Worm (Caenorhabditis elegans) whole organism, young adult: ENCODE measurements around the gene R01E6.5.

ENCODE experiments used
- C17E4.6 ChIP-seq: fragments of 200-800 bp; sonication (Bioruptor generic); IDR thresholded peaks from 2 replicates; pipeline ENCODE4 v1.3.6; 2022; ENCODE audit warnings: missing genetic modification reagents, missing genetic modification characterization, missing compliant biosample characterization
- F10E7.11 ChIP-seq: sonication (generic microtip); optimal IDR thresholded peaks from 2 replicates; lab custom pipeline; 2017; ENCODE audit warnings: mild to moderate bottlenecking, missing genetic modification characterization, moderate library complexity, missing compliant biosample characterization
- F22D6.2 ChIP-seq: sonication (generic microtip); optimal IDR thresholded peaks from 2 replicates; lab custom pipeline; 2016; ENCODE audit warnings: mild to moderate bottlenecking, missing genetic modification characterization, missing compliant biosample characterization
- F23B12.7 ChIP-seq: sonication (generic microtip); optimal IDR thresholded peaks from 2 replicates; lab custom pipeline; 2017; ENCODE audit warnings: missing genetic modification characterization, mild to moderate bottlenecking, missing compliant biosample characterization, antibody characterized with exemption, moderate library complexity; ENCODE audit not compliant: insufficient read depth
- F33H1.4 ChIP-seq: fragments of 200-800 bp; sonication (Bioruptor generic); IDR thresholded peaks from 2 replicates; pipeline ENCODE4 v1.3.6; 2022; ENCODE audit warnings: missing genetic modification reagents, missing genetic modification characterization, missing compliant biosample characterization
- F37B4.10 ChIP-seq: fragments of 200-800 bp; sonication (Bioruptor generic); IDR thresholded peaks from 2 replicates; pipeline ENCODE4 v1.3.6; 2022; ENCODE audit warnings: missing genetic modification characterization, missing compliant biosample characterization
- F55B11.4 ChIP-seq: sonication (generic microtip); optimal IDR thresholded peaks from 2 replicates; lab custom pipeline; 2016; ENCODE audit warnings: missing compliant biosample characterization, missing genetic modification characterization, borderline replicate concordance; ENCODE audit not compliant: insufficient read depth
- F57A8.1 ChIP-seq: fragments of 200-800 bp; sonication (Bioruptor generic); optimal IDR thresholded peaks from 2 replicates; lab custom pipeline; 2018; ENCODE audit warnings: mild to moderate bottlenecking, missing genetic modification characterization, moderate library complexity, missing compliant biosample characterization
- K12H6.12 ChIP-seq: fragments of 200-800 bp; sonication (Bioruptor generic); optimal IDR thresholded peaks from 2 replicates; lab custom pipeline; 2018; ENCODE audit warnings: mild to moderate bottlenecking, missing genetic modification characterization, missing compliant biosample characterization
- Y53G8AR.9 ChIP-seq: fragments of 200-800 bp; sonication (Bioruptor generic); conservative IDR thresholded peaks from 2 replicates; pipeline ENCODE4 v1.3.6; 2022; ENCODE audit warnings: missing genetic modification reagents, missing genetic modification characterization, missing compliant biosample characterization
- Y67H2A.10 ChIP-seq: fragments of 200-800 bp; sonication (Bioruptor generic); conservative IDR thresholded peaks from 2 replicates; pipeline ENCODE4 v1.3.6; 2022; ENCODE audit warnings: missing genetic modification reagents, missing genetic modification characterization, missing compliant biosample characterization
- ama-1 ChIP-seq, 3 experiments: fragments of 150-350 bp in 1 of 3; sonication (generic microtip) in 2 of 3; optimal IDR thresholded peaks; 2 replicates each; lab custom pipeline; 2014 to 2018; ENCODE audit warnings: missing biosample characterization in 2 of 3, missing genetic modification characterization in 2 of 3, missing genetic modification reagents in 2 of 3
- aptf-3 ChIP-seq: fragments of 200-800 bp; sonication (Bioruptor generic); IDR thresholded peaks from 2 replicates; pipeline ENCODE4 v1.3.6; 2022; ENCODE audit warnings: missing genetic modification characterization, missing compliant biosample characterization
- atf-7 ChIP-seq: sonication (generic microtip); optimal IDR thresholded peaks from 2 replicates; lab custom pipeline; 2017; ENCODE audit warnings: mild to moderate bottlenecking, missing genetic modification characterization, missing compliant biosample characterization
- attf-3 ChIP-seq: fragments of 200-800 bp; sonication (Bioruptor generic); conservative IDR thresholded peaks from 2 replicates; pipeline ENCODE4 v1.3.6; 2022; ENCODE audit warnings: missing genetic modification reagents, missing genetic modification characterization, missing compliant biosample characterization
- attf-6 ChIP-seq: fragments of 200-800 bp; sonication (Bioruptor generic); IDR thresholded peaks from 2 replicates; pipeline ENCODE4 v1.3.6; 2022; ENCODE audit warnings: missing genetic modification reagents, missing genetic modification characterization, missing compliant biosample characterization
- bed-1 ChIP-seq: fragments of 200-800 bp; sonication (Bioruptor generic); IDR thresholded peaks from 2 replicates; pipeline ENCODE4 v1.3.6; 2022; ENCODE audit warnings: missing genetic modification reagents, missing genetic modification characterization, missing compliant biosample characterization
- bed-2 ChIP-seq: fragments of 200-800 bp; sonication (Bioruptor generic); IDR thresholded peaks from 2 replicates; pipeline ENCODE4 v1.3.6; 2022; ENCODE audit warnings: missing genetic modification reagents, missing genetic modification characterization, missing compliant biosample characterization
- ccch-3 ChIP-seq: fragments of 200-800 bp; sonication (Bioruptor generic); optimal IDR thresholded peaks from 2 replicates; lab custom pipeline; 2018; ENCODE audit warnings: mild to moderate bottlenecking, missing genetic modification characterization, missing compliant biosample characterization
- cebp-2 ChIP-seq: fragments of 200-800 bp; sonication (Bioruptor generic); IDR thresholded peaks from 2 replicates; pipeline ENCODE4 v1.3.6; 2022; ENCODE audit warnings: missing genetic modification characterization, missing compliant biosample characterization
- ceh-27 ChIP-seq: fragments of 200-800 bp; sonication (Bioruptor generic); optimal IDR thresholded peaks from 2 replicates; lab custom pipeline; 2018; ENCODE audit warnings: mild to moderate bottlenecking, missing genetic modification characterization, moderate library complexity, missing compliant biosample characterization
- ceh-79 ChIP-seq: sonication (generic microtip); optimal IDR thresholded peaks from 2 replicates; lab custom pipeline; 2017; ENCODE audit warnings: mild to moderate bottlenecking, missing genetic modification characterization, missing compliant biosample characterization
- dox-1 ChIP-seq: fragments of 200-800 bp; sonication (Bioruptor generic); IDR thresholded peaks from 2 replicates; pipeline ENCODE4 v1.3.6; 2022; ENCODE audit warnings: missing genetic modification reagents, missing genetic modification characterization, missing compliant biosample characterization
- ekl-4 ChIP-seq: fragments of 200-800 bp; sonication (Bioruptor generic); IDR thresholded peaks from 2 replicates; pipeline ENCODE4 v1.3.6; 2022; ENCODE audit warnings: missing genetic modification reagents, missing genetic modification characterization, missing compliant biosample characterization
- hlh-12 ChIP-seq: sonication (generic microtip); optimal IDR thresholded peaks from 2 replicates; lab custom pipeline; 2016; ENCODE audit warnings: missing genetic modification characterization, missing compliant biosample characterization
- hlh-26 ChIP-seq: fragments of 200-800 bp; sonication (Bioruptor generic); conservative IDR thresholded peaks from 2 replicates; pipeline ENCODE4 v1.3.6; 2022; ENCODE audit warnings: missing genetic modification reagents, missing genetic modification characterization, missing compliant biosample characterization
- hmg-20 ChIP-seq: fragments of 200-800 bp; sonication (Bioruptor generic); IDR thresholded peaks from 2 replicates; pipeline ENCODE4 v1.3.6; 2022; ENCODE audit warnings: missing genetic modification reagents, missing genetic modification characterization, missing compliant biosample characterization
- hsf-1 ChIP-seq: fragments of 200-800 bp; sonication (Bioruptor generic); IDR thresholded peaks from 2 replicates; pipeline ENCODE4 v1.3.6; 2022; ENCODE audit warnings: missing genetic modification reagents, missing genetic modification characterization, missing compliant biosample characterization
- lin-26 ChIP-seq: fragments of 200-800 bp; sonication (Bioruptor generic); IDR thresholded peaks from 2 replicates; pipeline ENCODE4 v1.3.6; 2022; ENCODE audit warnings: missing genetic modification reagents, missing genetic modification characterization, missing compliant biosample characterization
- lin-35 ChIP-seq, 3 experiments: fragments of 150-350 bp in 2 of 3; sonication (generic microtip) in 1 of 3; optimal IDR thresholded peaks; 2 replicates each; lab custom pipeline; 2014 to 2018; ENCODE audit warnings: missing biosample characterization in 3 of 3, missing genetic modification characterization in 3 of 3, missing genetic modification reagents in 3 of 3
- lsy-27 ChIP-seq: sonication (generic microtip); optimal IDR thresholded peaks from 2 replicates; lab custom pipeline; 2017; ENCODE audit warnings: missing genetic modification characterization, mild to moderate bottlenecking, missing compliant biosample characterization, antibody characterized with exemption, missing genotype, borderline replicate concordance; ENCODE audit not compliant: insufficient read depth
- madf-3 ChIP-seq: fragments of 200-800 bp; sonication (Bioruptor generic); IDR thresholded peaks from 2 replicates; pipeline ENCODE4 v1.3.6; 2022; ENCODE audit warnings: missing genetic modification reagents, missing genetic modification characterization, missing compliant biosample characterization
- madf-6 ChIP-seq: fragments of 200-800 bp; sonication (Bioruptor generic); IDR thresholded peaks from 2 replicates; pipeline ENCODE4 v1.3.6; 2022; ENCODE audit warnings: missing genetic modification reagents, missing genetic modification characterization, missing compliant biosample characterization
- mcd-1 ChIP-seq: fragments of 200-800 bp; sonication (Bioruptor generic); IDR thresholded peaks from 2 replicates; pipeline ENCODE4 v1.3.6; 2022; ENCODE audit warnings: missing genetic modification reagents, missing genetic modification characterization, missing compliant biosample characterization
- mel-28 ChIP-seq: sonication (generic microtip); optimal IDR thresholded peaks from 2 replicates; lab custom pipeline; 2016; ENCODE audit warnings: borderline replicate concordance, mild to moderate bottlenecking, missing genetic modification characterization, missing compliant biosample characterization
- nhr-80 ChIP-seq: sonication (generic microtip); optimal IDR thresholded peaks from 2 replicates; lab custom pipeline; 2016; ENCODE audit warnings: missing genetic modification characterization, missing compliant biosample characterization
- pha-4 ChIP-seq: fragments of 150-350 bp; sonication (generic microtip); optimal IDR thresholded peaks from 2 replicates; lab custom pipeline; 2014; ENCODE audit warnings: missing biosample characterization, missing genetic modification reagents, missing genetic modification characterization
- repo-1 ChIP-seq: sonication (generic microtip); optimal IDR thresholded peaks from 2 replicates; lab custom pipeline; 2017; ENCODE audit warnings: mild to moderate bottlenecking, missing genetic modification characterization, missing compliant biosample characterization
- snpc-4 ChIP-seq, 5 experiments: fragments of 150-350 bp in 1 of 5; sonication (generic microtip) in 4 of 5; optimal IDR thresholded peaks; 2 replicates each; lab custom pipeline; 2014 to 2018; ENCODE audit warnings: missing genetic modification characterization in 5 of 5, missing biosample characterization in 3 of 5, antibody characterized with exemption in 2 of 5, mild to moderate bottlenecking in 2 of 5, missing compliant biosample characterization in 2 of 5, missing genotype in 2 of 5, moderate library complexity in 2 of 5, missing genetic modification reagents in 1 of 5
- unc-130 ChIP-seq: sonication (generic microtip); optimal IDR thresholded peaks from 2 replicates; lab custom pipeline; 2016; ENCODE audit warnings: missing genetic modification reagents, missing genetic modification characterization, missing compliant biosample characterization
- zfh-2 ChIP-seq: fragments of 200-800 bp; sonication (Bioruptor generic); conservative IDR thresholded peaks from 2 replicates; pipeline ENCODE4 v1.3.6; 2022; ENCODE audit warnings: missing genetic modification reagents, missing genetic modification characterization, missing compliant biosample characterization
- ztf-25 ChIP-seq: fragments of 200-800 bp; sonication (Bioruptor generic); IDR thresholded peaks from 2 replicates; pipeline ENCODE4 v1.3.6; 2022; ENCODE audit warnings: missing genetic modification reagents, missing genetic modification characterization, missing compliant biosample characterization
- ztf-26 ChIP-seq: sonication (generic microtip); optimal IDR thresholded peaks from 2 replicates; lab custom pipeline; 2017; ENCODE audit warnings: missing genetic modification characterization, missing compliant biosample characterization
- ztf-28 ChIP-seq: fragments of 200-800 bp; sonication (Bioruptor generic); IDR thresholded peaks from 2 replicates; pipeline ENCODE4 v1.3.6; 2022; ENCODE audit warnings: missing genetic modification reagents, missing genetic modification characterization, missing compliant biosample characterization

The R01E6.5 gene

DNA sequence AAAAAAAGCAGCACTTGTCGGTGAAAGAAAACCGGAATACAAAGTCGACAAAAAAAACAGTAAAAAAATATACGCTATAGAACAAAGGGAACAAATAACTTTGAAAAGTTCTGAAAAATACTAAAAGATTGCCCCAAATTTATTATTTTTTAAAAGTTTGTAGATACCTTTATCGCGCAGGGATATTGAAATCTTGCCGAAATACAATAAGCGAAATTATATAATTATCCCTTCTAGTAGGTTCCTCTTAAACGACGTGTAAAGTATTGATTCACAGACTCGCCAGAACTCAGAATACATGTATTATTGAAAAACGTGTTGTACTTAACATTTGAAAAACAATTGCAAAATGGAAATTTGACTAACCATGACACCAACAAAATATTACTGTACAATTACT is 22.5 kb upstream of the R01E6.5 start (continued):
- TF ChIP-seq cebp-2 (GFP tag; lab: Robert Waterston, UW): 0 out of 2 replicates have a peak, but pooled peaks have one; percentile 53
- TF ChIP-seq ceh-27 (GFP tag; lab: Kevin White, UChicago): peak; percentile 76
- TF ChIP-seq bed-1 (GFP tag; lab: Robert Waterston, UW): no peak
- TF ChIP-seq F10E7.11 (tag; lab: Kevin White, UChicago): peak; percentile 34
- no peak for TF ChIP-seq lin-26 (GFP tag; lab: Robert Waterston, UW)
- TF ChIP-seq K12H6.12 (tag; lab: Kevin White, UChicago): peak; percentile 52
- no peak for TF ChIP-seq attf-6 (GFP tag; lab: Robert Waterston, UW)
- no peak for TF ChIP-seq unc-130 (GFP tag; lab: Kevin White, UChicago)
- no peak for TF ChIP-seq hlh-26 (GFP tag; lab: Robert Waterston, UW)
- TF ChIP-seq Y67H2A.10 (GFP tag; lab: Robert Waterston, UW): no peak
- no peak for TF ChIP-seq C17E4.6 (GFP tag; lab: Robert Waterston, UW)
- peak; percentile 74 for TF ChIP-seq F22D6.2 (tag; lab: Kevin White, UChicago)
- peak; percentile 71; the same call in 1 of the 2 replicates for TF ChIP-seq hmg-20
- no peak for TF ChIP-seq pha-4 (tag; lab: Kevin White, UChicago)
- TF ChIP-seq F33H1.4 (GFP tag; lab: Robert Waterston, UW): no peak
- TF ChIP-seq F55B11.4 (tag; lab: Kevin White, UChicago): no peak
- no peak for TF ChIP-seq zfh-2 (GFP tag; lab: Robert Waterston, UW)
- peak; percentile 76 for TF ChIP-seq F23B12.7
- TF ChIP-seq nhr-80: peak; percentile 55
- TF ChIP-seq atf-7 (tag; lab: Kevin White, UChicago): peak; percentile 66
- peak in 2 of 3 experiments; percentile 24 to 89 for TF ChIP-seq lin-35 (GFP tag; optimal IDR thresholded peaks at IDR 0.05; lab: Kevin White, UChicago)
- no peak for TF ChIP-seq ama-1 (optimal IDR thresholded peaks at IDR 0.05; lab: Kevin White, UChicago)
- peak in 1 of 2 experiments; percentile 7 for TF ChIP-seq ama-1 (GFP tag; optimal IDR thresholded peaks at IDR 0.05; lab: Kevin White, UChicago)
- no peak for TF ChIP-seq ccch-3 (GFP tag; lab: Kevin White, UChicago)
- peak; percentile 71 for TF ChIP-seq repo-1 (tag; lab: Kevin White, UChicago)
- TF ChIP-seq lsy-27 (tag; lab: Kevin White, UChicago): no peak
- TF ChIP-seq Y53G8AR.9 (GFP tag; lab: Robert Waterston, UW): peak; percentile 52; the same call in 1 of the 2 replicates
- no peak for TF ChIP-seq bed-2 (GFP tag; lab: Robert Waterston, UW)
- 0 out of 2 replicates have a peak, but pooled peaks have one; percentile 26 for TF ChIP-seq attf-3
- TF ChIP-seq ceh-79 (tag; lab: Kevin White, UChicago): no peak
- no peak for TF ChIP-seq hsf-1 (GFP tag; lab: Robert Waterston, UW)
- TF ChIP-seq mel-28 (tag; lab: Kevin White, UChicago): no peak
- peak; percentile 84 for TF ChIP-seq ztf-26 (tag; lab: Kevin White, UChicago)

DNA sequence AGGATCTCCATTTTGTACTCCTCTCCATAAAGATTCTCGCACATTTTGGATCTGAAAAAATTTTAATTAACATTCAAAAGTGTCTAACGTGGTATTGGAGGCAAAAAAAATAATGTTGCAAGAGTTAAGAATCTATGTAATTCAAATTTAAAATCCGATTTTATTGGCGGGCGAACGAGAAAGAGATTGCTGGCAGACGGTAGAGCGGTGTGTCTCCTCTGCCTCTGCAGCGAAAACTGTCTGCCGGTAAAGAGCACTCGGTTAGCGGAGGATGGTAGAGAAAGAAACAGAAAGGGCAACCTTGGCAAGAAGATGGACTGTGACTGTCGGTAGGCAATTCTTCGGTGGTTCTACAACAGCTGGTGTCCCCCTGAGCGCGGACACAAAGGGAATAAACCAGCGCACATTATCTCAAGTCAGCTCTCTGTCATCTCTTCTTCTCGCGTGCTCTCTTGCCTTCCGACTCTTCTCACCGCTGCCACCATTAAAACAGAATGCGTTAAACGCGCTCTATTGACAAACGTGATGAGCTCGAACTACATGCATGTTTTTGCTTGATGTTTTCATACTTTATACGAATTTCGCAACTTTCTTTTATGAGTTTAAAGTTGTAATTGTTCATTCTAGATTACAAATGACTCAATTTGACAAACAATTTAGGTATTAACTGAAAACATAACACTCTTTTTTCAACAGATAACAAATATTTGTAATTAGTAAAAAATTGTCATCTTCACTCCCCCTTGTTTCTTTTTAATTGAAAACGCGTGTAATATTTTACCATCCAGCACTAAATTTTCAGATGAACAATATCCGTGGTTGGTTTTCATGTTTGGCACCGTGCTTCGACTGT is 17.8 kb upstream of the R01E6.5 start, which contains the start of the genes cdk-4 and F18H3.1:
cdk-4 (minus strand) TSS at position 51 of the 853 bp plus-strand sequence.
F18H3.1 (plus strand) TSS at position 803 of the 853 bp plus-strand sequence.
- TF ChIP-seq Y53G8AR.9 (GFP tag; lab: Robert Waterston, UW): no peak
- no peak for TF ChIP-seq madf-3 (GFP tag; lab: Robert Waterston, UW)
- no peak for TF ChIP-seq ekl-4
- TF ChIP-seq K12H6.12 (tag; lab: Kevin White, UChicago): peak; percentile 40
- no peak for TF ChIP-seq madf-6
- no peak for TF ChIP-seq ztf-28
- TF ChIP-seq nhr-80: peak; percentile 55
- no peak for TF ChIP-seq hlh-26 (GFP tag; lab: Robert Waterston, UW)
- peak; percentile 67 for TF ChIP-seq dox-1 (GFP tag; lab: Robert Waterston, UW)
- peak; percentile 51 for TF ChIP-seq mcd-1
- TF ChIP-seq hlh-12 (tag; lab: Kevin White, UChicago): no peak
- TF ChIP-seq ztf-25 (GFP tag; lab: Robert Waterston, UW): no peak
- TF ChIP-seq aptf-3 (GFP tag; lab: Robert Waterston, UW): no peak
- TF ChIP-seq atf-7 (tag; lab: Kevin White, UChicago): no peak
- no peak for TF ChIP-seq F57A8.1 (GFP tag; lab: Kevin White, UChicago)
- TF ChIP-seq F37B4.10 (GFP tag; lab: Robert Waterston, UW): no peak
- TF ChIP-seq snpc-4 (GFP tag; optimal IDR thresholded peaks at IDR 0.05; lab: Kevin White, UChicago): no peak
- peak in 1 of 4 experiments; percentile 14 for TF ChIP-seq snpc-4 (tag; optimal IDR thresholded peaks at IDR 0.05; lab: Kevin White, UChicago)
